Fruit fly (Drosophila melanogaster) whole organism, embryonic: Measurements from ENCODE around the gene Rab23.

Source experiments
- B-H2 ChIP-seq: fragments of 200-800 bp; sonication (Bioruptor generic); optimal IDR thresholded peaks from 2 replicates; lab custom pipeline; 2018; ENCODE audit warnings: missing biosample characterization, mild to moderate bottlenecking, missing genetic modification characterization
- BEAF-32 ChIP-seq: fragments of 200-800 bp; sonication (Bioruptor generic); optimal IDR thresholded peaks from 3 replicates; lab custom pipeline; 2017; ENCODE audit warnings: missing biosample characterization, missing genetic modification characterization, mild to moderate bottlenecking, moderate library complexity, missing genetic modification reagents
- Bgb ChIP-seq: fragments of 200-800 bp; sonication (Bioruptor generic); IDR thresholded peaks from 2 replicates; pipeline ENCODE4 v1.3.6; 2022; ENCODE audit warnings: missing biosample characterization, missing genetic modification characterization; ENCODE audit not compliant: partially characterized antibody
- CG14710 ChIP-seq: fragments of 200-800 bp; sonication (Bioruptor generic); optimal IDR thresholded peaks from 3 replicates; lab custom pipeline; 2019; ENCODE audit warnings: missing biosample characterization, mild to moderate bottlenecking, missing genetic modification characterization, moderate library complexity
- CG15601 ChIP-seq: fragments of 200-800 bp; sonication (Bioruptor generic); optimal IDR thresholded peaks from 3 replicates; lab custom pipeline; 2019; ENCODE audit warnings: missing biosample characterization, mild to moderate bottlenecking, missing genetic modification characterization, moderate library complexity
- CG16815 ChIP-seq: fragments of 200-800 bp; sonication (Bioruptor generic); optimal IDR thresholded peaks from 3 replicates; lab custom pipeline; 2017; ENCODE audit warnings: missing biosample characterization, mild to moderate bottlenecking, missing genetic modification characterization
- CG17328 ChIP-seq: fragments of 200-800 bp; sonication (Bioruptor generic); IDR thresholded peaks from 2 replicates; pipeline ENCODE4 v1.3.6; 2022; ENCODE audit warnings: missing biosample characterization, missing genetic modification characterization
- CG3847 ChIP-seq: fragments of 200-800 bp; sonication (Bioruptor generic); IDR thresholded peaks from 2 replicates; pipeline ENCODE4 v1.3.6; 2022; ENCODE audit warnings: missing biosample characterization, missing genetic modification characterization
- CG6683 ChIP-seq: fragments of 200-800 bp; sonication (Bioruptor generic); optimal IDR thresholded peaks from 2 replicates; lab custom pipeline; 2017; ENCODE audit warnings: missing biosample characterization, mild to moderate bottlenecking, missing genetic modification characterization, missing genetic modification reagents
- CG7556 ChIP-seq: fragments of 200-800 bp; sonication (Bioruptor generic); optimal IDR thresholded peaks from 2 replicates; lab custom pipeline; 2017; ENCODE audit warnings: missing biosample characterization, mild to moderate bottlenecking, missing genetic modification characterization
- CG8944 ChIP-seq: fragments of 200-800 bp; sonication (Bioruptor generic); optimal IDR thresholded peaks from 3 replicates; lab custom pipeline; 2016; ENCODE audit warnings: missing biosample characterization, missing genetic modification characterization
- CG9797 ChIP-seq: fragments of 200-800 bp; sonication (Bioruptor generic); optimal IDR thresholded peaks from 3 replicates; lab custom pipeline; 2018; ENCODE audit warnings: missing biosample characterization, mild to moderate bottlenecking, missing genetic modification characterization
- CG9932 ChIP-seq: fragments of 200-800 bp; sonication (Bioruptor generic); IDR thresholded peaks from 2 replicates; pipeline ENCODE4 v1.3.6; 2022; ENCODE audit warnings: missing biosample characterization, missing genetic modification characterization
- CTCF ChIP-seq: fragments of 200-800 bp; sonication (Bioruptor generic); optimal IDR thresholded peaks from 2 replicates; lab custom pipeline; 2017; ENCODE audit warnings: missing biosample characterization, mild to moderate bottlenecking, missing genetic modification characterization, moderate library complexity
- Dad ChIP-seq: fragments of 200-800 bp; sonication (Bioruptor generic); optimal IDR thresholded peaks from 3 replicates; lab custom pipeline; 2016; ENCODE audit warnings: missing biosample characterization, missing genetic modification characterization
- Dfd ChIP-seq, 2 experiments: fragments of >200 bp; optimal IDR thresholded peaks; 2 replicates each; lab custom pipeline; 2017; ENCODE audit warnings: missing biosample characterization in 2 of 2, missing genetic modification characterization in 2 of 2
- E2f1 ChIP-seq: fragments of 200-800 bp; sonication (Bioruptor generic); IDR thresholded peaks from 2 replicates; pipeline ENCODE4 v1.3.6; 2022; ENCODE audit warnings: missing biosample characterization, missing genetic modification characterization
- E2f2 ChIP-seq: fragments of 200-800 bp; sonication (Bioruptor generic); IDR thresholded peaks from 2 replicates; pipeline ENCODE4 v1.3.6; 2022; ENCODE audit warnings: missing biosample characterization, missing genetic modification characterization
- ERR ChIP-seq: fragments of 200-800 bp; sonication (Bioruptor generic); optimal IDR thresholded peaks from 2 replicates; lab custom pipeline; 2016; ENCODE audit warnings: missing biosample characterization, missing genetic modification characterization
- HmgZ ChIP-seq: fragments of 200-800 bp; sonication (Bioruptor generic); optimal IDR thresholded peaks from 2 replicates; lab custom pipeline; 2018; ENCODE audit warnings: missing biosample characterization, mild to moderate bottlenecking, missing genetic modification characterization
- Hsf ChIP-seq: fragments of 200-800 bp; sonication (Bioruptor generic); optimal IDR thresholded peaks from 3 replicates; lab custom pipeline; 2016; ENCODE audit warnings: missing biosample characterization, missing genetic modification characterization
- Lhr ChIP-seq: fragments of 200-800 bp; sonication (Bioruptor generic); optimal IDR thresholded peaks from 3 replicates; lab custom pipeline; 2017; ENCODE audit warnings: mild to moderate bottlenecking, missing biosample characterization, missing genetic modification reagents, missing genetic modification characterization
- NFAT ChIP-seq: fragments of 200-800 bp; sonication (Bioruptor generic); IDR thresholded peaks from 2 replicates; pipeline ENCODE4 v1.3.6; 2022; ENCODE audit warnings: missing biosample characterization, missing genetic modification characterization
- Nf-YC ChIP-seq: fragments of 200-800 bp; optimal IDR thresholded peaks from 3 replicates; lab custom pipeline; 2019; ENCODE audit warnings: missing biosample characterization, mild to moderate bottlenecking, missing genetic modification characterization, moderate library complexity
- NfI ChIP-seq: fragments of 200-800 bp; sonication (Bioruptor generic); optimal IDR thresholded peaks from 3 replicates; lab custom pipeline; 2018; ENCODE audit warnings: missing biosample characterization, mild to moderate bottlenecking, missing genetic modification characterization, moderate library complexity
- Rfx ChIP-seq: fragments of 200-800 bp; sonication (Bioruptor generic); IDR thresholded peaks from 2 replicates; pipeline ENCODE4 v1.3.6; 2022; ENCODE audit warnings: missing biosample characterization, missing genetic modification characterization
- Sry-δ ChIP-seq: fragments of 200-800 bp; sonication (Bioruptor generic); optimal IDR thresholded peaks from 2 replicates; lab custom pipeline; 2016; ENCODE audit warnings: missing biosample characterization, missing genetic modification characterization
- Trl ChIP-seq, 3 experiments: fragments of >200 bp in 2 of 3; fragments of 200-800 bp in 1 of 3; sonication (Bioruptor generic) in 1 of 3; optimal IDR thresholded peaks; 2 replicates in 1 of 3; 3 replicates in 2 of 3; lab custom pipeline; 2016 to 2017; ENCODE audit warnings: missing biosample characterization in 1 of 3, missing genetic modification characterization in 1 of 3
- Xbp1 ChIP-seq: fragments of 200-800 bp; sonication (Bioruptor generic); optimal IDR thresholded peaks from 3 replicates; lab custom pipeline; 2016; ENCODE audit warnings: missing biosample characterization, mild to moderate bottlenecking, missing genetic modification characterization
- YL-1 ChIP-seq: fragments of 200-800 bp; sonication (Bioruptor generic); optimal IDR thresholded peaks from 3 replicates; lab custom pipeline; 2017; ENCODE audit warnings: missing biosample characterization, mild to moderate bottlenecking, missing genetic modification characterization
- abd-A ChIP-seq: fragments of 200-800 bp; sonication (Bioruptor generic); optimal IDR thresholded peaks from 3 replicates; lab custom pipeline; 2019; ENCODE audit warnings: missing biosample characterization, mild to moderate bottlenecking, missing genetic modification characterization, moderate library complexity
- amos ChIP-seq: fragments of 200-800 bp; sonication (Bioruptor generic); IDR thresholded peaks from 2 replicates; pipeline ENCODE4 v1.3.6; 2022; ENCODE audit warnings: missing biosample characterization, missing genetic modification characterization; ENCODE audit not compliant: partially characterized antibody
- ato ChIP-seq: fragments of 200-800 bp; sonication (Bioruptor generic); IDR thresholded peaks from 2 replicates; pipeline ENCODE4 v1.3.6; 2022; ENCODE audit warnings: missing biosample characterization, missing genetic modification characterization; ENCODE audit not compliant: partially characterized antibody
- bbx ChIP-seq: fragments of 200-800 bp; sonication (Bioruptor generic); IDR thresholded peaks from 2 replicates; pipeline ENCODE4 v1.3.6; 2022; ENCODE audit warnings: missing biosample characterization, missing genetic modification characterization; ENCODE audit not compliant: partially characterized antibody
- chm ChIP-seq: fragments of 200-800 bp; sonication (Bioruptor generic); IDR thresholded peaks from 2 replicates; pipeline ENCODE4 v1.3.6; 2022; ENCODE audit warnings: missing biosample characterization, missing genetic modification characterization
- ci ChIP-seq: fragments of 200-800 bp; sonication (Bioruptor generic); IDR thresholded peaks from 3 replicates; pipeline ENCODE4 v1.3.6; 2022; ENCODE audit warnings: missing biosample characterization, missing genetic modification characterization
- gem ChIP-seq: fragments of 200-800 bp; sonication (Bioruptor generic); optimal IDR thresholded peaks from 2 replicates; lab custom pipeline; 2019; ENCODE audit warnings: missing biosample characterization, mild to moderate bottlenecking, missing genetic modification characterization, moderate library complexity
- gfzf ChIP-seq: fragments of 200-800 bp; sonication (Bioruptor generic); optimal IDR thresholded peaks from 2 replicates; lab custom pipeline; 2016; ENCODE audit warnings: missing biosample characterization, mild to moderate bottlenecking, missing genetic modification characterization, moderate library complexity
- gsb ChIP-seq: fragments of 200-800 bp; sonication (Bioruptor generic); IDR thresholded peaks from 2 replicates; pipeline ENCODE4 v1.3.6; 2022; ENCODE audit warnings: missing biosample characterization, missing genetic modification characterization
- kah ChIP-seq: fragments of 200-800 bp; sonication (Bioruptor generic); optimal IDR thresholded peaks from 2 replicates; lab custom pipeline; 2018; ENCODE audit warnings: missing biosample characterization, mild to moderate bottlenecking, missing genetic modification characterization
- ken ChIP-seq: fragments of 200-800 bp; sonication (Bioruptor generic); IDR thresholded peaks from 3 replicates; pipeline ENCODE4 v1.3.6; 2022; ENCODE audit warnings: missing biosample characterization, missing genetic modification characterization
- maf-S ChIP-seq: fragments of 200-800 bp; sonication (Bioruptor generic); optimal IDR thresholded peaks from 2 replicates; lab custom pipeline; 2016; ENCODE audit warnings: missing biosample characterization, missing genetic modification characterization
- nmo ChIP-seq: fragments of 200-800 bp; sonication (Bioruptor generic); optimal IDR thresholded peaks from 2 replicates; lab custom pipeline; 2018; ENCODE audit warnings: missing biosample characterization, mild to moderate bottlenecking, missing genetic modification characterization, moderate library complexity
- pzg ChIP-seq: fragments of 200-800 bp; sonication (Bioruptor generic); optimal IDR thresholded peaks from 3 replicates; lab custom pipeline; 2018; ENCODE audit warnings: missing biosample characterization, mild to moderate bottlenecking, missing genetic modification characterization, moderate library complexity
- ranshi ChIP-seq: fragments of 200-800 bp; sonication (Bioruptor generic); IDR thresholded peaks from 2 replicates; pipeline ENCODE4 v1.3.6; 2022; ENCODE audit warnings: missing biosample characterization, missing genetic modification characterization
- sima ChIP-seq: fragments of 200-800 bp; sonication (Bioruptor generic); optimal IDR thresholded peaks from 2 replicates; lab custom pipeline; 2016; ENCODE audit warnings: missing biosample characterization, missing genetic modification characterization
- vfl ChIP-seq: fragments of 200-800 bp; sonication (Bioruptor generic); optimal IDR thresholded peaks from 2 replicates; lab custom pipeline; 2016; ENCODE audit warnings: missing biosample characterization, missing genetic modification characterization
- zfh2 ChIP-seq: fragments of 200-800 bp; sonication (Bioruptor generic); optimal IDR thresholded peaks from 2 replicates; lab custom pipeline; 2016; ENCODE audit warnings: missing biosample characterization, missing genetic modification characterization

Rab23 gene

DNA sequence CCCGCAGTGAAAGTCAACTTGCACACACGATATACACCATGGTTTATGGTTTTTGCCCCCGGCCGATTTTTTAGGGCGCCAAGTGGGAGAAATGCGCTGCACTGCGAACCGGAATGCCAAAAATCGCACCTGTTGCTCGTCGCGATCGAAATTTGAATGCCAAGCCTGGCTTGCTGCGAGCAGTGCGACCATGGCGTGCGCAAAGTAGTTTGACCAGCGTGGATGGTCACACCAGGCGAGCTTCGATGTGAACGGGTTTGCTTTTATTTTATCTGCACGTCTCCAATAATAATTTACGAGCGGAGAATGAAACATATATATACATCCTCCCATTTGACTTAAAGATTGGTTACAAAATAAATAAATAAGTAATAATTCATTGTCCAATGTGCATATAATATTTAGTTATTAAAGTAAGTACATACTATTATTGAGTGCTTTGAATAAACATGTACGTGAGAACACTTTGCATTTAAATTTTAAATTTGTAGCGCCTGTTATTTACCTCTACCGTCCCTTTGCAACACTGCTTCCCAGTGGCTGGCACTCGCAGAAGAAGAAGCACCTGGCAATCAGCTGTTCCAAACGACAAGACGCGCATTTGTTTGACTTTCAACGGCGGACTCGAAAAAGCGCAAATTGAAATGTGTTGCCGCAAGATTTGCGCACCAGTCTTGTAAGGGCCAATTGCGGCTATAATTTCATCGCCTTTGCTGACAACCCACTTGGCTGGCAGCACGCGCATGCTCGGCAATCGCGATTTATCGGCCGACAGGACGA is at the start of gene Rab23, which contains the start of gene plx (continued):
- peak; percentile 55 for TF ChIP-seq BEAF-32 (GFP tag; lab: Kevin White, UChicago)
- TF ChIP-seq CG3847 (GFP tag; lab: Robert Waterston, UW) = peak; percentile 79
- peak; percentile 1 for TF ChIP-seq CG7556 (GFP tag; lab: Kevin White, UChicago)
- no peak for TF ChIP-seq CG16815
- peak; percentile 27; the same call in 1 of the 2 replicates for TF ChIP-seq E2f1
- TF ChIP-seq E2f2 (GFP tag; lab: Robert Waterston, UW) = peak; percentile 99
- peak; percentile 40 for TF ChIP-seq ERR (GFP tag; lab: Kevin White, UChicago)
- peak; percentile 65 for TF ChIP-seq abd-A (tag; lab: Kevin White, UChicago)
- TF ChIP-seq NfI (GFP tag; lab: Kevin White, UChicago) = peak; percentile 28
- peak; percentile 93 for TF ChIP-seq pzg
- 0 out of 2 replicates have a peak, but pooled peaks have one; percentile 11 for TF ChIP-seq chm (GFP tag; lab: Robert Waterston, UW)
- TF ChIP-seq Lhr (GFP tag; lab: Kevin White, UChicago) = peak; percentile 50
- TF ChIP-seq CG8944 (GFP tag; lab: Kevin White, UChicago) = no peak
- peak; percentile 48 for TF ChIP-seq CG15601 (tag; lab: Kevin White, UChicago)
- peak; percentile 23 for TF ChIP-seq Nf-YC (tag; lab: Kevin White, UChicago)
- TF ChIP-seq CG9797 = peak; percentile 84
- peak; percentile 41; the same call in 1 of the 2 replicates for TF ChIP-seq bbx (GFP tag; lab: Robert Waterston, UW)
- peak; percentile 44 for TF ChIP-seq B-H2 (GFP tag; lab: Kevin White, UChicago)
- TF ChIP-seq Bgb (GFP tag; lab: Robert Waterston, UW) = peak; percentile 33; the same call in 1 of the 2 replicates
- 0 out of 2 replicates have a peak, but pooled peaks have one; percentile 26 for TF ChIP-seq ato
- TF ChIP-seq Sry-δ (GFP tag; lab: Kevin White, UChicago) = peak; percentile 47
- TF ChIP-seq CG17328 = 0 out of 2 replicates have a peak, but pooled peaks have one; percentile 5
- TF ChIP-seq vfl (GFP tag; lab: Kevin White, UChicago) = peak; percentile 26
- 0 out of 2 replicates have a peak, but pooled peaks have one; percentile 2 for TF ChIP-seq NFAT (GFP tag; lab: Robert Waterston, UW)
- no peak for TF ChIP-seq CG6683 (GFP tag; lab: Kevin White, UChicago)
- TF ChIP-seq gem = peak; percentile 27
- TF ChIP-seq Dad (GFP tag; lab: Kevin White, UChicago) = peak; percentile 22
- TF ChIP-seq nmo (GFP tag; lab: Kevin White, UChicago) = peak; percentile 34
- TF ChIP-seq ken (GFP tag; lab: Robert Waterston, UW) = 0 out of 3 replicates have a peak, but pooled peaks have one; percentile 24
- TF ChIP-seq maf-S (GFP tag; lab: Kevin White, UChicago) = no peak
- peak; percentile 8 for TF ChIP-seq CTCF (GFP tag; lab: Kevin White, UChicago)
- no peak for TF ChIP-seq sima (GFP tag; lab: Kevin White, UChicago)
- TF ChIP-seq gfzf (GFP tag; lab: Kevin White, UChicago) = peak; percentile 76
- TF ChIP-seq CG9932 = peak; percentile 34
- TF ChIP-seq Xbp1 (GFP tag; lab: Kevin White, UChicago) = peak; percentile 36
- no peak for TF ChIP-seq ranshi (GFP tag; lab: Robert Waterston, UW)
- peak; percentile 76 for TF ChIP-seq CG14710 (tag; lab: Kevin White, UChicago)
- no peak for TF ChIP-seq Trl (optimal IDR thresholded peaks at IDR 0.05; lab: Kevin White, UChicago)
- TF ChIP-seq Trl (GFP tag; optimal IDR thresholded peaks at IDR 0.05; lab: Kevin White, UChicago) = peak; percentile 19
- TF ChIP-seq YL-1 (GFP tag; lab: Kevin White, UChicago) = peak; percentile 5
- TF ChIP-seq gsb = no peak
- TF ChIP-seq HmgZ (tag; lab: Kevin White, UChicago) = peak; percentile 71
- TF ChIP-seq kah = peak; percentile 54
- TF ChIP-seq Hsf = peak; percentile 32
- TF ChIP-seq Dfd (GFP tag; optimal IDR thresholded peaks at IDR 0.05; lab: Kevin White, UChicago) = no peak
- peak; percentile 38; the same call in 2 of the 3 replicates for TF ChIP-seq ci
- TF ChIP-seq amos (GFP tag; lab: Robert Waterston, UW) = peak; percentile 33; the same call in 1 of the 2 replicates
- TF ChIP-seq zfh2 (GFP tag; lab: Kevin White, UChicago) = peak; percentile 22
- TF ChIP-seq Rfx (GFP tag; lab: Robert Waterston, UW) = peak; percentile 11; the same call in 1 of the 2 replicates
